Worm (Caenorhabditis elegans): ENCODE measurements around the gene ugt-36.

DNA sequence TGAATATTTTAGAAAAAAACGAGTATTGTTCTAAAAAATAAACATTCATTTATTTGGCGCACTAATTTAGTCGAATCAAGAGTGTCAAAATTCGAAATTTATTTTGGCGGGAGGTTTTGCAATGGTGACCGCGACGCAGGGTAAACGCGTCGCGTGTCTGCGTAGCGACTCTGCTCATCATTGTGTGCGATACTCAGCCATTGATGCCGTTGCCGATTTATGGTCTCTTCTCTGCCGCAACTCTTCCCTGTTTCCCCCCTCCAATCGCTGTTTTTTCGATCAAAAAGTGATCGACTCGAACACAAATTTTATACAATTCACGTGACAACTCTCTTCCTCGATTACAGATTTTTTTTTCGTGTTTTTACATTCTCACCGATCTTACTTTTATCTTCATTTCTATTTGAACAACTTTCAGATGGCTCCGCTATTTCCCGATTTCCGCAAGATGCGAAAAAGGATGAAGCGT, 29.7 kb downstream of the ugt-36 start, which contains the start of gene F09G2.2:
- TF ChIP-seq fkh-10 (GFP tag; optimal IDR thresholded peaks at IDR 0.05) (peak; percentile 44), ztf-11 (tag; optimal IDR thresholded peaks at IDR 0.05) (peak in 1 of 2 experiments; percentile 75), ceh-90 (tag; optimal IDR thresholded peaks at IDR 0.05) (no peak), lin-14 (GFP tag; optimal IDR thresholded peaks at IDR 0.05) (peak; percentile 91), blmp-1 (tag; optimal IDR thresholded peaks at IDR 0.05) (peak; percentile 77), efl-1 (optimal IDR thresholded peaks at IDR 0.05) (peak; percentile 91), efl-1 (GFP tag; optimal IDR thresholded peaks at IDR 0.05 in 1 of 2) (peak; percentile 89 to 99), ceh-82 (tag; optimal IDR thresholded peaks at IDR 0.05) (peak; percentile 92 to 94 (median 93)), nhr-76 (tag; optimal IDR thresholded peaks at IDR 0.05) (no peak), ama-1 (optimal IDR thresholded peaks at IDR 0.05) (peak; percentile 63), mep-1 (tag; optimal IDR thresholded peaks at IDR 0.05) (peak; percentile 95)
